Fruit fly (Drosophila melanogaster): ENCODE results near the gene Cpr76Ba.
"Not testable (repeated sequence)": the region's sequence is repeated elsewhere in the genome, so short reads cannot be mapped to it uniquely, and the experiment has no call there.

dm6 chr3L:19472128-19472527 is 46.0 kb downstream of the Cpr76Ba start, which contains the start of the genes 825-Oak and CG12519:
- TF ChIP-seq CG5204 (GFP tag; optimal IDR thresholded peaks at IDR 0.05); tj (GFP tag; optimal IDR thresholded peaks at IDR 0.05); Hr96 (GFP tag; optimal IDR thresholded peaks at IDR 0.05); cnc (optimal IDR thresholded peaks at IDR 0.05); CG7045 (GFP tag; optimal IDR thresholded peaks at IDR 0.05); CG11617 (GFP tag; optimal IDR thresholded peaks at IDR 0.05); CG1620 (GFP tag; optimal IDR thresholded peaks at IDR 0.05); cic (GFP tag; optimal IDR thresholded peaks at IDR 0.05); kay (GFP tag; ENCODE audit: borderline replicate concordance); Mnt (GFP tag; optimal IDR thresholded peaks at IDR 0.05); ovo (GFP tag; optimal IDR thresholded peaks at IDR 0.05); Clk (GFP tag; optimal IDR thresholded peaks at IDR 0.05): not testable (repeated sequence)
